Fruit fly (Drosophila melanogaster) whole organism, embryonic: Measurements from ENCODE around the gene Dmtn.

Experiments
- Antp ChIP-seq: fragments of 200-800 bp; sonication (Bioruptor generic); optimal IDR thresholded peaks from 3 replicates; lab custom pipeline; 2016; ENCODE audit warnings: missing biosample characterization, missing genetic modification characterization
- Bgb ChIP-seq: fragments of 200-800 bp; sonication (Bioruptor generic); IDR thresholded peaks from 2 replicates; pipeline ENCODE4 v1.3.6; 2022; ENCODE audit warnings: missing biosample characterization, missing genetic modification characterization; ENCODE audit not compliant: partially characterized antibody
- CG10147 ChIP-seq: fragments of 200-800 bp; sonication (Bioruptor generic); optimal IDR thresholded peaks from 2 replicates; lab custom pipeline; 2019; ENCODE audit warnings: missing biosample characterization, mild to moderate bottlenecking, missing genetic modification characterization, moderate library complexity
- CG10209 ChIP-seq: fragments of 200-800 bp; sonication (Bioruptor generic); optimal IDR thresholded peaks from 3 replicates; lab custom pipeline; 2017; ENCODE audit warnings: missing biosample characterization, mild to moderate bottlenecking, missing genetic modification characterization, missing genetic modification reagents
- CG10366 ChIP-seq: fragments of 200-800 bp; sonication (Bioruptor generic); IDR thresholded peaks from 2 replicates; pipeline ENCODE4 v1.3.6; 2022; ENCODE audit warnings: missing biosample characterization, missing genetic modification characterization
- CG11695 ChIP-seq: fragments of 200-800 bp; sonication (Bioruptor generic); IDR thresholded peaks from 3 replicates; pipeline ENCODE4 v1.3.6; 2022; ENCODE audit warnings: missing biosample characterization, missing genetic modification characterization
- CG1233 ChIP-seq: fragments of 200-800 bp; sonication (Bioruptor generic); optimal IDR thresholded peaks from 4 replicates; lab custom pipeline; 2018; ENCODE audit warnings: missing biosample characterization, mild to moderate bottlenecking, missing genetic modification characterization
- CG13296 ChIP-seq: fragments of 200-800 bp; sonication (Bioruptor generic); optimal IDR thresholded peaks from 3 replicates; lab custom pipeline; 2018; ENCODE audit warnings: missing biosample characterization, mild to moderate bottlenecking, missing genetic modification characterization
- CG15011 ChIP-seq: fragments of 200-800 bp; sonication (Bioruptor generic); optimal IDR thresholded peaks from 3 replicates; lab custom pipeline; 2018; ENCODE audit warnings: missing biosample characterization, mild to moderate bottlenecking, missing genetic modification characterization
- CG1647 ChIP-seq: fragments of 200-800 bp; sonication (Bioruptor generic); optimal IDR thresholded peaks from 3 replicates; lab custom pipeline; 2016; ENCODE audit warnings: missing biosample characterization, missing genetic modification characterization
- CG16779 ChIP-seq: fragments of 200-800 bp; sonication (Bioruptor generic); IDR thresholded peaks from 2 replicates; pipeline ENCODE4 v1.3.6; 2022; ENCODE audit warnings: missing biosample characterization, missing genetic modification characterization
- CG17186 ChIP-seq: fragments of 200-800 bp; sonication (Bioruptor generic); optimal IDR thresholded peaks from 3 replicates; lab custom pipeline; 2017; ENCODE audit warnings: missing biosample characterization, missing genetic modification reagents, missing genetic modification characterization
- CG17829 ChIP-seq: fragments of 200-800 bp; optimal IDR thresholded peaks from 2 replicates; lab custom pipeline; 2019; ENCODE audit warnings: missing biosample characterization, mild to moderate bottlenecking, missing genetic modification characterization, moderate library complexity
- CG2120 ChIP-seq: fragments of 200-800 bp; sonication (Bioruptor generic); optimal IDR thresholded peaks from 3 replicates; lab custom pipeline; 2016; ENCODE audit warnings: missing biosample characterization, missing genetic modification characterization
- CG32767 ChIP-seq: fragments of 200-800 bp; sonication (Bioruptor generic); IDR thresholded peaks from 2 replicates; pipeline ENCODE4 v1.3.6; 2022; ENCODE audit warnings: missing biosample characterization, missing genetic modification characterization
- CG33213 ChIP-seq: fragments of 200-800 bp; sonication (Bioruptor generic); optimal IDR thresholded peaks from 3 replicates; lab custom pipeline; 2016; ENCODE audit warnings: missing biosample characterization, missing genetic modification characterization
- CG3726 ChIP-seq: fragments of 200-800 bp; sonication (Bioruptor generic); IDR thresholded peaks from 3 replicates; pipeline ENCODE4, ENCODE4 v1.3.6; 2022; ENCODE audit warnings: missing biosample characterization, missing genetic modification characterization
- CG6683 ChIP-seq: fragments of 200-800 bp; sonication (Bioruptor generic); optimal IDR thresholded peaks from 2 replicates; lab custom pipeline; 2017; ENCODE audit warnings: missing biosample characterization, mild to moderate bottlenecking, missing genetic modification characterization, missing genetic modification reagents
- CG7928 ChIP-seq: fragments of 200-800 bp; sonication (Bioruptor generic); optimal IDR thresholded peaks from 2 replicates; lab custom pipeline; 2017; ENCODE audit warnings: missing biosample characterization, mild to moderate bottlenecking, missing genetic modification characterization
- CG8359 ChIP-seq: fragments of 200-800 bp; sonication (Bioruptor generic); optimal IDR thresholded peaks from 2 replicates; lab custom pipeline; 2017; ENCODE audit warnings: missing biosample characterization, mild to moderate bottlenecking, missing genetic modification characterization, borderline replicate concordance
- CG8765 ChIP-seq: fragments of 200-800 bp; sonication (Bioruptor generic); IDR thresholded peaks from 2 replicates; pipeline ENCODE4 v1.3.6; 2022; ENCODE audit warnings: missing biosample characterization, missing genetic modification characterization
- CG9932 ChIP-seq: fragments of 200-800 bp; sonication (Bioruptor generic); IDR thresholded peaks from 2 replicates; pipeline ENCODE4 v1.3.6; 2022; ENCODE audit warnings: missing biosample characterization, missing genetic modification characterization
- CTCF ChIP-seq: fragments of 200-800 bp; sonication (Bioruptor generic); optimal IDR thresholded peaks from 2 replicates; lab custom pipeline; 2017; ENCODE audit warnings: missing biosample characterization, mild to moderate bottlenecking, missing genetic modification characterization, moderate library complexity
- Dfd ChIP-seq, 2 experiments: fragments of >200 bp; optimal IDR thresholded peaks; 2 replicates each; lab custom pipeline; 2017; ENCODE audit warnings: missing biosample characterization in 2 of 2, missing genetic modification characterization in 2 of 2
- Dip3 ChIP-seq: fragments of 200-800 bp; sonication (Bioruptor generic); optimal IDR thresholded peaks from 3 replicates; lab custom pipeline; 2016; ENCODE audit warnings: missing biosample characterization, missing genetic modification characterization
- Doc2 ChIP-seq: fragments of 200-800 bp; sonication (Bioruptor generic); IDR thresholded peaks from 2 replicates; pipeline ENCODE4 v1.3.6; 2022; ENCODE audit warnings: missing biosample characterization, missing genetic modification characterization
- Gsc ChIP-seq: fragments of 200-800 bp; sonication (Bioruptor generic); IDR thresholded peaks from 2 replicates; pipeline ENCODE4 v1.3.6; 2022; ENCODE audit warnings: missing biosample characterization, missing genetic modification characterization
- Hr78 ChIP-seq, 2 experiments: fragments of 200-800 bp in 1 of 2; fragments of >200 bp in 1 of 2; sonication (Bioruptor generic) in 1 of 2; optimal IDR thresholded peaks; 2 replicates each; lab custom pipeline; 2017 to 2019; ENCODE audit warnings: missing biosample characterization in 2 of 2, missing genetic modification characterization in 2 of 2, mild to moderate bottlenecking in 1 of 2, moderate library complexity in 1 of 2
- Mes4 ChIP-seq: fragments of 200-800 bp; sonication (Bioruptor generic); optimal IDR thresholded peaks from 2 replicates; lab custom pipeline; 2016; ENCODE audit warnings: missing biosample characterization, missing genetic modification characterization
- Pdp1 ChIP-seq, 2 experiments: fragments of 200-800 bp; sonication (Bioruptor generic); optimal IDR thresholded peaks; 3 replicates each; lab custom pipeline; 2016; ENCODE audit warnings: missing biosample characterization in 2 of 2, missing genetic modification characterization in 2 of 2, mild to moderate bottlenecking in 1 of 2, moderate library complexity in 1 of 2
- Ptx1 ChIP-seq: fragments of 200-800 bp; sonication (Bioruptor generic); IDR thresholded peaks from 2 replicates; pipeline ENCODE4 v1.3.6; 2022; ENCODE audit warnings: missing biosample characterization, missing genetic modification characterization
- br ChIP-seq: fragments of >200 bp; optimal IDR thresholded peaks from 2 replicates; lab custom pipeline; 2017
- caup ChIP-seq: fragments of 200-800 bp; sonication (Bioruptor generic); optimal IDR thresholded peaks from 3 replicates; lab custom pipeline; 2017; ENCODE audit warnings: missing biosample characterization, mild to moderate bottlenecking, missing genetic modification characterization, moderate library complexity; ENCODE audit not compliant: severe bottlenecking
- ci ChIP-seq: fragments of 200-800 bp; sonication (Bioruptor generic); IDR thresholded peaks from 3 replicates; pipeline ENCODE4 v1.3.6; 2022; ENCODE audit warnings: missing biosample characterization, missing genetic modification characterization
- dm ChIP-seq: fragments of 200-800 bp; sonication (Bioruptor generic); optimal IDR thresholded peaks from 3 replicates; lab custom pipeline; 2016; ENCODE audit warnings: missing biosample characterization, missing genetic modification characterization
- dysf ChIP-seq: fragments of 200-800 bp; sonication (Bioruptor generic); IDR thresholded peaks from 3 replicates; pipeline ENCODE4 v1.3.6; 2022; ENCODE audit warnings: missing biosample characterization, missing genetic modification characterization
- gem ChIP-seq: fragments of 200-800 bp; sonication (Bioruptor generic); optimal IDR thresholded peaks from 2 replicates; lab custom pipeline; 2019; ENCODE audit warnings: missing biosample characterization, mild to moderate bottlenecking, missing genetic modification characterization, moderate library complexity
- gsb ChIP-seq: fragments of 200-800 bp; sonication (Bioruptor generic); IDR thresholded peaks from 2 replicates; pipeline ENCODE4 v1.3.6; 2022; ENCODE audit warnings: missing biosample characterization, missing genetic modification characterization
- gt ChIP-seq: fragments of 200-800 bp; sonication (Bioruptor generic); IDR thresholded peaks from 2 replicates; pipeline ENCODE4 v1.3.6; 2022; ENCODE audit warnings: missing biosample characterization, missing genetic modification characterization
- p53 ChIP-seq: fragments of 200-800 bp; sonication (Bioruptor generic); optimal IDR thresholded peaks from 2 replicates; lab custom pipeline; 2016; ENCODE audit warnings: missing biosample characterization, missing genetic modification characterization
- pita ChIP-seq: fragments of 200-800 bp; sonication (Bioruptor generic); optimal IDR thresholded peaks from 2 replicates; lab custom pipeline; 2017; ENCODE audit warnings: missing biosample characterization, mild to moderate bottlenecking, missing genetic modification characterization
- sd ChIP-seq: fragments of 200-800 bp; sonication (Bioruptor generic); optimal IDR thresholded peaks from 3 replicates; lab custom pipeline; 2018; ENCODE audit warnings: missing biosample characterization, mild to moderate bottlenecking, missing genetic modification characterization, moderate library complexity
- sim ChIP-seq: fragments of 200-800 bp; sonication (Bioruptor generic); IDR thresholded peaks from 2 replicates; pipeline ENCODE4 v1.3.6; 2022; ENCODE audit warnings: missing biosample characterization, missing genetic modification characterization
- slp2 ChIP-seq: fragments of 200-800 bp; sonication (Bioruptor generic); optimal IDR thresholded peaks from 2 replicates; lab custom pipeline; 2016; ENCODE audit warnings: missing biosample characterization, missing genetic modification characterization
- tna ChIP-seq: fragments of 200-800 bp; sonication (Bioruptor generic); IDR thresholded peaks from 2 replicates; pipeline ENCODE4 v1.3.6; 2022; ENCODE audit warnings: missing biosample characterization, missing genetic modification characterization; ENCODE audit not compliant: partially characterized antibody
- tup ChIP-seq: fragments of 200-800 bp; sonication (Bioruptor generic); optimal IDR thresholded peaks from 2 replicates; lab custom pipeline; 2016; ENCODE audit warnings: missing biosample characterization, mild to moderate bottlenecking, missing genetic modification characterization, moderate library complexity
- z ChIP-seq: fragments of 200-800 bp; sonication (Bioruptor generic); IDR thresholded peaks from 3 replicates; pipeline ENCODE4 v1.3.6; 2022; ENCODE audit warnings: missing biosample characterization, missing genetic modification characterization

Gene Dmtn

DNA sequence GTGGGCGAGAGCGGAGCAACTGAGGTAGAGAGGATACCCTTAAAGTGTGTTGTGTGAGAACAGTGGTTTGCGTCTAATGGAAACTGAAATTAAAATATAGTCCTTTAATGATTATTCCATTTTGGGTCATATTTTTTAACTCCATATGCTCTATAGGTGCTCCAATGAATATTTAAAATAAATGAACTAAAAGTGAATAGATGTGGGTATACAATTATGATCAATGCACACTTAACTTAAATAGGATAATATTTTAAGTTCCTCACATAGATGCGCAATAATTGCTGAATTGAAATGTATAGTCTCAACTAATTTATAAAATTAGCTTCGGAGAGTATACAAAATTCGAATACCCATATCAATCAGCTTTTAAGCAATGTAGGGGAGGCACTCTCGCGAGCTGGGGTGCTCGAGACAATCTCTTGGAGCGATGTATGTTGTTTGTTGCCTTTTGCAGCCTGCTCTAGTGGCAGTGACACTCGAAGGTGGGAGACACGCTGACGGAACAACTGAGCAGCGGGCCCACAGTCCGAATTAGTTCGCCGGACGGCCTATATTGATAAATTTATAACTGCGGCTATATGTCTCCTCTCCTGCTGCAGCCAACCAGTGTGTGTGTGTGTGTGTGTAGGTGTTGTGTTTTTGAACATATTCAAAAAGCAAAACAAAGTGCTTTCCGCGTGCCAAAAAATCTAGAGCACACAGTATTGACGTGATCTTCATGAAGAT lies 51.9 kb downstream of the Dmtn start (continued):
- TF ChIP-seq Antp (GFP tag; lab: Kevin White, UChicago) (peak; percentile 53), Mes4 (GFP tag; lab: Kevin White, UChicago) (peak; percentile 62), CTCF (GFP tag; lab: Kevin White, UChicago) (no peak), CG3726 (no peak), CG10209 (GFP tag; lab: Kevin White, UChicago) (peak; percentile 86), dysf (peak; percentile 82; the same call in 2 of the 3 replicates), z (GFP tag; lab: Robert Waterston, UW) (peak; percentile 79), CG1647 (GFP tag; lab: Kevin White, UChicago) (no peak), caup (peak; percentile 64), CG11695 (GFP tag; lab: Robert Waterston, UW) (peak; percentile 80), CG33213 (GFP tag; lab: Kevin White, UChicago) (no peak), CG17186 (GFP tag; lab: Kevin White, UChicago) (peak; percentile 21), Dip3 (GFP tag; lab: Kevin White, UChicago) (peak; percentile 57), gsb (GFP tag; lab: Robert Waterston, UW) (peak; percentile 61; the same call in 1 of the 2 replicates), dm (GFP tag; lab: Kevin White, UChicago) (peak; percentile 49), Hr78 (GFP tag; optimal IDR thresholded peaks at IDR 0.05; lab: Kevin White, UChicago) (no peak), CG13296 (GFP tag; lab: Kevin White, UChicago) (no peak), CG8765 (GFP tag; lab: Robert Waterston, UW) (no peak), Pdp1 (GFP tag; optimal IDR thresholded peaks at IDR 0.05; lab: Kevin White, UChicago) (peak in 1 of 2 experiments; percentile 69)

DNA sequence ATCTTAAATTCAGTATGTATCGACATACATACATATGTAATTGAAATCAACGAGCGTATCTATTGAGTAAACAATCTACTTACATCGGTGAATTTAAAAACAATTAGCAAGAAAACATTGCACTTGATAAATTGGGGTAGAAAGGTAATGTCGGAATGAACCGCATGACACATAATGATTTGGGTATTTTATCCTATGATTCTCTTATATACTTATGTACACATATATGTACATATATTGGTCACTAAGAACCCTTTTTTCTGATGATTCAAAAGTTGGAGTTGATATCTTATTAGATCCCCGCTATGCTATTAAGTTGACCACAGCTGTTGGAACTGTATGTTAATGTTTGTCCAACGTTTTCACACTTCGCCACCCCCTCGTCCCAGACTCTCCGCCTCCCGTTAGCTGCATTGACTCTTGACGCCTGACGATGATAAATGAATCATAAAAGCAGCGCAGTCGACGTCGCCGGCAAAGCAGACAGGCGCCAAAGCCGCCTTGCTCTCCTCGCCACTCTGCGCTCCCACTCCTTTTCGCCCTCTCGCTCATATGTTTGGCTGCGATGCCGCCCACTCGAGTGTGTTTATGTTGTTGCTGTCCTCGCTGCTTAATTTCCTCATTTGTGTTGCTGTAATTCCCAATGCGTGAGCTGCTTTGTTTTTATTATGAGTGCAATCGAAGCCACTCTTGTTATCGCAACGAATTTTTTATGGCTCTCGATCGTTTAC lies 52.6 kb downstream of the Dmtn start:
- TF ChIP-seq CG1233 (peak; percentile 29), sim (GFP tag; lab: Robert Waterston, UW) (no peak), gt (GFP tag; lab: Robert Waterston, UW) (no peak), br (no peak), CG13296 (GFP tag; lab: Kevin White, UChicago) (peak; percentile 15), Doc2 (no peak), CG32767 (no peak), Dfd (GFP tag; optimal IDR thresholded peaks at IDR 0.05; lab: Kevin White, UChicago) (no peak), Bgb (GFP tag; lab: Robert Waterston, UW) (0 out of 2 replicates have a peak, but pooled peaks have one; percentile 14), Gsc (GFP tag; lab: Robert Waterston, UW) (no peak), CG6683 (GFP tag; lab: Kevin White, UChicago) (no peak), p53 (GFP tag; lab: Kevin White, UChicago) (no peak), CG9932 (GFP tag; lab: Robert Waterston, UW) (no peak), z (GFP tag; lab: Robert Waterston, UW) (peak; percentile 95), sd (tag; lab: Kevin White, UChicago) (no peak), gem (tag; lab: Kevin White, UChicago) (peak; percentile 63), tna (GFP tag; lab: Robert Waterston, UW) (no peak; the same call in 1 of the 2 replicates), CG10147 (GFP tag; lab: Kevin White, UChicago) (peak; percentile 5), pita (GFP tag; lab: Kevin White, UChicago) (no peak), CG2120 (no peak), Ptx1 (0 out of 2 replicates have a peak, but pooled peaks have one; percentile 12), CG17829 (peak; percentile 29), CG15011 (no peak), tup (GFP tag; lab: Kevin White, UChicago) (no peak), CG7928 (GFP tag; lab: Kevin White, UChicago) (no peak), CG16779 (GFP tag; lab: Robert Waterston, UW) (no peak), CG8359 (GFP tag; lab: Kevin White, UChicago) (no peak), ci (peak; percentile 40; the same call in 2 of the 3 replicates), slp2 (GFP tag; lab: Kevin White, UChicago) (no peak), CG10366 (no peak)
